Fruit fly (Drosophila melanogaster): ENCODE measurements around the gene CG5225.

CG5225 gene

DNA sequence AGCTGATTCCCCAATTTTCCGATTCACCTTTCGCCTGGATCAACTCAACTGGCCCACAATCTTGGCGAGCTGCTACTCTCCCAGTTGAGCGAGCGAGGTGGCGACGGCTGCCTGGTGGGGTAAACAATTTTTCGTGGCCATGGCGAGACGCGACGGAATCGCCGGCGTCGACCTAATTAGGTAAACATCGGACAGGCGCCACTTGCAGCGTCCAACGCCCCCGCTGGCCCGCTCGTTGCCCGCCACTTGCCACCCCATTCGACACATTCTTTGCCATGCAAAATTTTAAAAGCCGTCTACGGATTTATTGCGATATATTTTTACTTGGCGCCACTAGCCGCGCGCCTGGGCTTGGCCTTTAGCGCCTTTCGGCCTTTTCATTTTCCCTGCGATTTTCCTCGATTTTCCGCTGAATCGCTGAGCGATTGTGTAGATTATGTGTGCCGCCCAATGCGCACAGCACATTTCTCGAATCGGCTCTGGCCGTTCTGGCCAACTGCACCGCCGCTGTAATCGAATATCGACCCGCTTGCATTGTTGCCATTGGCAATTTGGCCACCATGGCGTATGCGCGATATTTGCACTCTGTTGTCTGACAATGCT lies 38.4 kb downstream of the CG5225 start:
- TF ChIP-seq Vsx2 (GFP tag; optimal IDR thresholded peaks at IDR 0.05; ENCODE audit: partially characterized antibody) (no peak), Myc (optimal IDR thresholded peaks at IDR 0.05) (no peak), Hr83 (GFP tag; optimal IDR thresholded peaks at IDR 0.05; ENCODE audit: poor library complexity, severe bottlenecking) (no peak), HLH106 (tag; optimal IDR thresholded peaks at IDR 0.05) (no peak), fru (GFP tag; optimal IDR thresholded peaks at IDR 0.05) (no peak), Abd-B (GFP tag; optimal IDR thresholded peaks at IDR 0.05) (no peak), Dfd (GFP tag; optimal IDR thresholded peaks at IDR 0.05) (no peak), foxo (GFP tag; optimal IDR thresholded peaks at IDR 0.05) (no peak), jim (GFP tag; optimal IDR thresholded peaks at IDR 0.05) (no peak)

DNA sequence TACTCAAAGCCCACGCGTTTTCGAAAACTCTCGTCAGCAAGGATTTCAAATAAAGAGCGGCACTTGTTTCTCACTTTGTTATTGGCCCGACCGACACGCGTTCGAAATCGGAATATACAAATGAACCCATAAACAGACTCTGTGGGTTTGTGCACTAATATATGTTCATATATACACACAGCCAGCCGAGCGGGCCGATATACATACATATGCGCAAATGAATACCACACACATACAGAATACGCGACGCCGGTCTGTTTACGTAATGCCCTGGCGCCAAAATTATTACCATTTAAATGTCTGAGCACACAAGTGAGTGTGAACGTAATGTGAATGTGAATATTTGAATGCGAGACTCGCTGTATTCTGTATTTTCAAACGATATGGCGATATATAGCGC lies 39.2 kb downstream of the CG5225 start:
- no peak for TF ChIP-seq GATAd (GFP tag; optimal IDR thresholded peaks at IDR 0.05)
- TF ChIP-seq sv (GFP tag; optimal IDR thresholded peaks at IDR 0.05) = no peak
- TF ChIP-seq Hr83 (GFP tag; optimal IDR thresholded peaks at IDR 0.05; ENCODE audit: poor library complexity, severe bottlenecking) = peak; percentile 5
- no peak for TF ChIP-seq Hr78 (GFP tag; optimal IDR thresholded peaks at IDR 0.05)
- TF ChIP-seq Myc (optimal IDR thresholded peaks at IDR 0.05) = no peak
- TF ChIP-seq h (GFP tag; optimal IDR thresholded peaks at IDR 0.05) = peak; percentile 62

DNA sequence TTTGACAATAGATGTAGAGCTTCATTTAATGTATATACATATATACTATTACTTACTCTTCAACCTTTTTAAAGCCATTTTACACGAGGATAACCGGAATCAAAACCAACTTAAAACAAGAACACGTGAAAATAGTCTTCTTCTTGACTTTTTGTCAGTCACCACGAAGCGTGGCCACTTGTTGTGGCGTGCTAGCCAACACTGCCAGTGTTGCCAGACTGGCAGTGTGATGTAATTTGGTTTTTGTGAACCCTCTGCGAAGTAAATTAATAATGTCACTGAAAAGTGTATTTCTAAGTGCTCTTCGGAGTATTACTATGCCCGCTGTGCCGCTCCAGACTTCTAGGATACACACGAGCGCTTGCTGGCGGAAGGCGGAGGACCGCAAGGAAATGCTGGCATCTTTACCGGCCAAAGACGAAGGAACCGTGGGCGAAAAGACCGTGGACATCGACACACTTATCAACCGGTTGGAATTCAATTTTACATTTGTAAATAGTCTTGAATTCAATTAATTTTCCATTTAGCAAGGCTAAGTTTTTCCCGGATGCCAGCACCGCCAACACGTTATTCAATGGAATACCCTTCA lies 44.1 kb downstream of the CG5225 start, which contains the start of the genes Ns1 and mRpS11:
Ns1 (minus strand) TSS at position 150 of the 589 bp plus-strand sequence.
mRpS11 (plus strand) TSS at position 207 of the 589 bp plus-strand sequence.
- TF ChIP-seq OdsH (GFP tag; optimal IDR thresholded peaks at IDR 0.05) (no peak), CG32264 (GFP tag; optimal IDR thresholded peaks at IDR 0.05) (no peak), Hnf4 (GFP tag; optimal IDR thresholded peaks at IDR 0.05) (peak; percentile 64), Myc (optimal IDR thresholded peaks at IDR 0.05) (peak; percentile 57), dsf (GFP tag; optimal IDR thresholded peaks at IDR 0.05; ENCODE audit: borderline replicate concordance) (no peak), woc (GFP tag; optimal IDR thresholded peaks at IDR 0.05) (no peak), Hr78 (GFP tag; optimal IDR thresholded peaks at IDR 0.05) (no peak), CrebA (GFP tag; optimal IDR thresholded peaks at IDR 0.05; ENCODE audit: borderline replicate concordance) (no peak), HLH106 (tag; optimal IDR thresholded peaks at IDR 0.05) (peak; percentile 29), dmrt93B (GFP tag; optimal IDR thresholded peaks at IDR 0.05) (no peak), Sp1 (GFP tag; optimal IDR thresholded peaks at IDR 0.05) (peak; percentile 13), psq (GFP tag; optimal IDR thresholded peaks at IDR 0.05) (no peak), Dif (GFP tag; optimal IDR thresholded peaks at IDR 0.05; ENCODE audit: partially characterized antibody) (no peak), Jra (GFP tag; optimal IDR thresholded peaks at IDR 0.05) (no peak), Abd-B (GFP tag; optimal IDR thresholded peaks at IDR 0.05) (no peak), Hr83 (GFP tag; optimal IDR thresholded peaks at IDR 0.05; ENCODE audit: poor library complexity, severe bottlenecking) (peak; percentile 5), tai (GFP tag; optimal IDR thresholded peaks at IDR 0.05) (no peak), sage (GFP tag; optimal IDR thresholded peaks at IDR 0.05) (no peak), h (GFP tag; optimal IDR thresholded peaks at IDR 0.05) (peak; percentile 49), GATAd (GFP tag; optimal IDR thresholded peaks at IDR 0.05) (no peak), dl (GFP tag; optimal IDR thresholded peaks at IDR 0.05; ENCODE audit: insufficient read depth in 1 of 2, partially characterized antibody in 2 of 2) (no peak), pan (optimal IDR thresholded peaks at IDR 0.05) (no peak), fru (GFP tag; optimal IDR thresholded peaks at IDR 0.05) (peak; percentile 38), lola (GFP tag; optimal IDR thresholded peaks at IDR 0.05) (no peak), sv (GFP tag; optimal IDR thresholded peaks at IDR 0.05) (peak; percentile 24), N (GFP tag; optimal IDR thresholded peaks at IDR 0.05) (no peak), Mio (GFP tag; optimal IDR thresholded peaks at IDR 0.05) (no peak), Dfd (GFP tag; optimal IDR thresholded peaks at IDR 0.05) (no peak), br (GFP tag; optimal IDR thresholded peaks at IDR 0.05) (no peak), rgr (GFP tag; optimal IDR thresholded peaks at IDR 0.05) (peak; percentile 71), foxo (GFP tag; optimal IDR thresholded peaks at IDR 0.05) (peak in 1 of 2 experiments; percentile 60), ey (GFP tag; optimal IDR thresholded peaks at IDR 0.05) (peak; percentile 8), Rel (GFP tag; optimal IDR thresholded peaks at IDR 0.05) (no peak), Rel (tag; optimal IDR thresholded peaks at IDR 0.05) (peak; percentile 47)
